Fruit fly (Drosophila melanogaster) whole organism, embryonic: ENCODE measurements around the gene Mrp5.

ENCODE experiments used
- Adf1 ChIP-seq: fragments of 200-800 bp; sonication (Bioruptor generic); IDR thresholded peaks from 2 replicates; pipeline ENCODE4 v1.3.6; 2022; ENCODE audit warnings: missing biosample characterization, missing genetic modification characterization
- Antp ChIP-seq: fragments of 200-800 bp; sonication (Bioruptor generic); optimal IDR thresholded peaks from 3 replicates; lab custom pipeline; 2016; ENCODE audit warnings: missing biosample characterization, missing genetic modification characterization
- Asciz ChIP-seq: fragments of 200-800 bp; sonication (Bioruptor generic); optimal IDR thresholded peaks from 2 replicates; lab custom pipeline; 2017; ENCODE audit warnings: missing biosample characterization, mild to moderate bottlenecking, missing genetic modification characterization, missing genetic modification reagents
- Awh ChIP-seq: fragments of 200-800 bp; sonication (Bioruptor generic); IDR thresholded peaks from 2 replicates; pipeline ENCODE4, ENCODE4 v1.3.6; 2022; ENCODE audit warnings: missing biosample characterization, missing genetic modification characterization
- Bdp1 ChIP-seq: fragments of 200-800 bp; sonication (Bioruptor generic); optimal IDR thresholded peaks from 3 replicates; lab custom pipeline; 2016; ENCODE audit warnings: missing biosample characterization, missing genetic modification characterization
- Blimp-1 ChIP-seq: fragments of 200-800 bp; sonication (Bioruptor generic); optimal IDR thresholded peaks from 3 replicates; lab custom pipeline; 2018; ENCODE audit warnings: missing biosample characterization, missing genetic modification characterization, mild to moderate bottlenecking, moderate library complexity, missing genetic modification reagents
- CG10979 ChIP-seq: fragments of 200-800 bp; sonication (Bioruptor generic); optimal IDR thresholded peaks from 2 replicates; lab custom pipeline; 2018; ENCODE audit warnings: missing biosample characterization, mild to moderate bottlenecking, missing genetic modification characterization, moderate library complexity
- CG12769 ChIP-seq: fragments of 200-800 bp; sonication (Bioruptor generic); optimal IDR thresholded peaks from 2 replicates; lab custom pipeline; 2019; ENCODE audit warnings: missing biosample characterization, mild to moderate bottlenecking, missing genetic modification characterization, moderate library complexity
- CG13775 ChIP-seq: fragments of 200-800 bp; sonication (Bioruptor generic); optimal IDR thresholded peaks from 3 replicates; lab custom pipeline; 2017; ENCODE audit warnings: missing biosample characterization, mild to moderate bottlenecking, missing genetic modification characterization
- CG14667 ChIP-seq: fragments of 200-800 bp; sonication (Bioruptor generic); IDR thresholded peaks from 2 replicates; pipeline ENCODE4 v1.3.6; 2022; ENCODE audit warnings: missing biosample characterization, missing genetic modification characterization
- CG16813 ChIP-seq: fragments of 200-800 bp; sonication (Bioruptor generic); IDR thresholded peaks from 3 replicates; pipeline ENCODE4 v1.3.6; 2022; ENCODE audit warnings: missing biosample characterization, missing genetic modification characterization; ENCODE audit not compliant: partially characterized antibody
- CG17361 ChIP-seq: fragments of 200-800 bp; sonication (Bioruptor generic); IDR thresholded peaks from 3 replicates; pipeline ENCODE4 v1.3.6; 2022; ENCODE audit warnings: missing biosample characterization, missing genetic modification characterization
- CG17385 ChIP-seq: fragments of 200-800 bp; sonication (Bioruptor generic); optimal IDR thresholded peaks from 3 replicates; lab custom pipeline; 2018; ENCODE audit warnings: missing biosample characterization, mild to moderate bottlenecking, missing genetic modification characterization
- CG30403 ChIP-seq: fragments of 200-800 bp; sonication (Bioruptor generic); optimal IDR thresholded peaks from 3 replicates; lab custom pipeline; 2016; ENCODE audit warnings: missing biosample characterization, missing genetic modification characterization
- CG31388 ChIP-seq: fragments of 200-800 bp; sonication (Bioruptor generic); optimal IDR thresholded peaks from 2 replicates; lab custom pipeline; 2016; ENCODE audit warnings: missing biosample characterization, missing genetic modification characterization
- CG3726 ChIP-seq: fragments of 200-800 bp; sonication (Bioruptor generic); IDR thresholded peaks from 3 replicates; pipeline ENCODE4, ENCODE4 v1.3.6; 2022; ENCODE audit warnings: missing biosample characterization, missing genetic modification characterization
- CG4404 ChIP-seq: fragments of 200-800 bp; sonication (Bioruptor generic); IDR thresholded peaks from 2 replicates; pipeline ENCODE4 v1.3.6; 2022; ENCODE audit warnings: missing biosample characterization, missing genetic modification characterization
- CG4424 ChIP-seq: fragments of 200-800 bp; sonication (Bioruptor generic); optimal IDR thresholded peaks from 3 replicates; lab custom pipeline; 2016; ENCODE audit warnings: missing biosample characterization, missing genetic modification characterization
- CG4730 ChIP-seq: fragments of 200-800 bp; sonication (Bioruptor generic); IDR thresholded peaks from 2 replicates; pipeline ENCODE4 v1.3.6; 2022; ENCODE audit warnings: missing biosample characterization, missing genetic modification characterization
- CG6765 ChIP-seq: fragments of 200-800 bp; sonication (Bioruptor generic); optimal IDR thresholded peaks from 3 replicates; lab custom pipeline; 2017; ENCODE audit warnings: missing biosample characterization, mild to moderate bottlenecking, missing genetic modification characterization
- CG7372 ChIP-seq: fragments of 200-800 bp; sonication (Bioruptor generic); IDR thresholded peaks from 2 replicates; pipeline ENCODE4 v1.3.6; 2022; ENCODE audit warnings: missing biosample characterization, missing genetic modification characterization
- CG8944 ChIP-seq: fragments of 200-800 bp; sonication (Bioruptor generic); optimal IDR thresholded peaks from 3 replicates; lab custom pipeline; 2016; ENCODE audit warnings: missing biosample characterization, missing genetic modification characterization
- CHES-1-like ChIP-seq: fragments of 200-800 bp; sonication (Bioruptor generic); optimal IDR thresholded peaks from 2 replicates; lab custom pipeline; 2016; ENCODE audit warnings: missing biosample characterization, missing genetic modification characterization
- CoRest ChIP-seq: fragments of 200-800 bp; sonication (Bioruptor generic); optimal IDR thresholded peaks from 3 replicates; lab custom pipeline; 2018; ENCODE audit warnings: missing biosample characterization, mild to moderate bottlenecking, missing genetic modification characterization, moderate library complexity
- Doc3 ChIP-seq: fragments of 200-800 bp; sonication (Bioruptor generic); IDR thresholded peaks from 3 replicates; pipeline ENCODE4 v1.3.6; 2022; ENCODE audit warnings: missing biosample characterization, missing genetic modification characterization; ENCODE audit not compliant: partially characterized antibody
- Hand ChIP-seq: fragments of 200-800 bp; sonication (Bioruptor generic); optimal IDR thresholded peaks from 2 replicates; lab custom pipeline; 2017; ENCODE audit warnings: mild to moderate bottlenecking, missing biosample characterization, missing genetic modification reagents, missing genetic modification characterization
- Hmr ChIP-seq: fragments of 200-800 bp; sonication (Bioruptor generic); optimal IDR thresholded peaks from 3 replicates; lab custom pipeline; 2017; ENCODE audit warnings: mild to moderate bottlenecking, missing biosample characterization, missing genetic modification reagents, missing genetic modification characterization
- Lpt ChIP-seq: fragments of >200 bp; optimal IDR thresholded peaks from 2 replicates; lab custom pipeline; 2018; ENCODE audit warnings: missing biosample characterization, missing genetic modification characterization
- Med ChIP-seq: fragments of 200-800 bp; sonication (Bioruptor generic); peaks from one replicate; lab custom pipeline; 2016; ENCODE audit warnings: missing biosample characterization, missing genetic modification characterization, mild to moderate bottlenecking, inconsistent platforms, moderate library complexity
- Pdp1 ChIP-seq, 2 experiments: fragments of 200-800 bp; sonication (Bioruptor generic); optimal IDR thresholded peaks; 3 replicates each; lab custom pipeline; 2016; ENCODE audit warnings: missing biosample characterization in 2 of 2, missing genetic modification characterization in 2 of 2, mild to moderate bottlenecking in 1 of 2, moderate library complexity in 1 of 2
- Ssrp ChIP-seq: fragments of 200-800 bp; sonication (Bioruptor generic); optimal IDR thresholded peaks from 2 replicates; lab custom pipeline; 2018; ENCODE audit warnings: missing biosample characterization, mild to moderate bottlenecking, missing genetic modification characterization, moderate library complexity
- cad ChIP-seq: fragments of >200 bp; optimal IDR thresholded peaks from 2 replicates; lab custom pipeline; 2017; ENCODE audit warnings: missing biosample characterization, missing genetic modification characterization
- cg ChIP-seq: fragments of 200-800 bp; sonication (Bioruptor generic); optimal IDR thresholded peaks from 3 replicates; lab custom pipeline; 2019; ENCODE audit warnings: missing biosample characterization, mild to moderate bottlenecking, missing genetic modification characterization, moderate library complexity
- ci ChIP-seq: fragments of 200-800 bp; sonication (Bioruptor generic); IDR thresholded peaks from 3 replicates; pipeline ENCODE4 v1.3.6; 2022; ENCODE audit warnings: missing biosample characterization, missing genetic modification characterization
- danr ChIP-seq: fragments of 200-800 bp; sonication (Bioruptor generic); IDR thresholded peaks from 2 replicates; pipeline ENCODE4 v1.3.6; 2022; ENCODE audit warnings: missing biosample characterization, missing genetic modification characterization
- hbn ChIP-seq: fragments of 200-800 bp; sonication (Bioruptor generic); IDR thresholded peaks from 2 replicates; pipeline ENCODE4 v1.3.6; 2022; ENCODE audit warnings: missing biosample characterization, missing genetic modification characterization; ENCODE audit not compliant: partially characterized antibody
- lab ChIP-seq: fragments of 200-800 bp; sonication (Bioruptor generic); optimal IDR thresholded peaks from 3 replicates; lab custom pipeline; 2017; ENCODE audit warnings: missing biosample characterization, missing genetic modification characterization, mild to moderate bottlenecking, moderate library complexity, missing genetic modification reagents
- mirr ChIP-seq: fragments of 200-800 bp; sonication (Bioruptor generic); optimal IDR thresholded peaks from 3 replicates; lab custom pipeline; 2018; ENCODE audit warnings: missing biosample characterization, mild to moderate bottlenecking, missing genetic modification characterization
- onecut ChIP-seq: fragments of 200-800 bp; sonication (Bioruptor generic); IDR thresholded peaks from 2 replicates; pipeline ENCODE4 v1.3.6; 2022; ENCODE audit warnings: missing biosample characterization, missing genetic modification characterization
- org-1 ChIP-seq: fragments of 200-800 bp; sonication (Bioruptor generic); optimal IDR thresholded peaks from 2 replicates; lab custom pipeline; 2017; ENCODE audit warnings: missing biosample characterization, missing genetic modification characterization
- otp ChIP-seq: fragments of 200-800 bp; sonication (Bioruptor generic); IDR thresholded peaks from 3 replicates; pipeline ENCODE4, ENCODE4 v1.3.6; 2022; ENCODE audit warnings: missing biosample characterization, missing genetic modification characterization
- sc ChIP-seq, 3 experiments: fragments of >200 bp in 2 of 3; fragments of 200-800 bp in 1 of 3; sonication (Bioruptor generic) in 1 of 3; optimal IDR thresholded peaks; 2 replicates in 2 of 3; 3 replicates in 1 of 3; lab custom pipeline; 2017; ENCODE audit warnings: mild to moderate bottlenecking in 1 of 3, missing biosample characterization in 1 of 3, missing genetic modification characterization in 1 of 3, missing genetic modification reagents in 1 of 3
- sqz ChIP-seq: fragments of 200-800 bp; sonication (Bioruptor generic); optimal IDR thresholded peaks from 3 replicates; lab custom pipeline; 2018; ENCODE audit warnings: missing biosample characterization, mild to moderate bottlenecking, missing genetic modification characterization
- tio ChIP-seq: fragments of 200-800 bp; sonication (Bioruptor generic); optimal IDR thresholded peaks from 2 replicates; lab custom pipeline; 2017; ENCODE audit warnings: missing biosample characterization, missing genetic modification characterization, inconsistent platforms
- unpg ChIP-seq: fragments of 200-800 bp; sonication (Bioruptor generic); optimal IDR thresholded peaks from 3 replicates; lab custom pipeline; 2018; ENCODE audit warnings: missing biosample characterization, mild to moderate bottlenecking, missing genetic modification characterization, moderate library complexity

Mrp5 gene

dm6 chr3R:19889603-19890187, 14.2 kb upstream of the Mrp5 start (continued):
- TF ChIP-seq Pdp1 (GFP tag; optimal IDR thresholded peaks at IDR 0.05; lab: Kevin White, UChicago): peak in 1 of 2 experiments; percentile 34
- no peak for TF ChIP-seq Doc3 (GFP tag; lab: Robert Waterston, UW)
- peak; percentile 38; the same call in 1 of the 2 replicates for TF ChIP-seq onecut (GFP tag; lab: Robert Waterston, UW)
- peak; percentile 48 for TF ChIP-seq tio (GFP tag; lab: Kevin White, UChicago)
- peak; percentile 74 for TF ChIP-seq unpg (GFP tag; lab: Kevin White, UChicago)
- no peak for TF ChIP-seq CHES-1-like (GFP tag; lab: Kevin White, UChicago)
- TF ChIP-seq CG31388: no peak
- TF ChIP-seq sqz (GFP tag; lab: Kevin White, UChicago): peak; percentile 47
- no peak for TF ChIP-seq CG14667 (GFP tag; lab: Robert Waterston, UW)

- TF ChIP-seq Med (GFP tag; lab: Kevin White, UChicago): peak; percentile 46
- peak; percentile 23 for TF ChIP-seq CG10979 (tag; lab: Kevin White, UChicago)
- TF ChIP-seq Lpt: no peak
- TF ChIP-seq Antp: no peak
- TF ChIP-seq CoRest (tag; lab: Kevin White, UChicago): no peak
- peak; percentile 94 for TF ChIP-seq CG7372 (GFP tag; lab: Robert Waterston, UW)
- TF ChIP-seq Hand (GFP tag; lab: Kevin White, UChicago): no peak
Measured at dm6 chr3R:19888156-19888784, 12.8 kb upstream of the Mrp5 start, which contains the start of gene ninaE. Gene ninaE (minus strand): TSS chr3R:19888206.

dm6 chr3R:19880431-19880939, 5.0 kb upstream of the Mrp5 start:
- TF ChIP-seq Blimp-1 (GFP tag; lab: Kevin White, UChicago) (peak; percentile 49), CG16813 (no peak), Hmr (GFP tag; lab: Kevin White, UChicago) (peak; percentile 61), CG17385 (GFP tag; lab: Kevin White, UChicago) (peak; percentile 73), hbn (GFP tag; lab: Robert Waterston, UW) (no peak), lab (GFP tag; lab: Kevin White, UChicago) (peak; percentile 78), CG4424 (GFP tag; lab: Kevin White, UChicago) (peak; percentile 21), CG30403 (peak; percentile 55), CG3726 (no peak), CG17361 (peak; percentile 63), Bdp1 (GFP tag; lab: Kevin White, UChicago) (peak; percentile 19), cad (GFP tag; lab: Kevin White, UChicago) (no peak), otp (no peak), Asciz (GFP tag; lab: Kevin White, UChicago) (peak; percentile 61), CG13775 (GFP tag; lab: Kevin White, UChicago) (peak; percentile 21), org-1 (peak; percentile 11), sc (optimal IDR thresholded peaks at IDR 0.05; lab: Kevin White, UChicago) (no peak), sc (GFP tag; optimal IDR thresholded peaks at IDR 0.05; lab: Kevin White, UChicago) (no peak), Adf1 (GFP tag; lab: Robert Waterston, UW) (peak; percentile 35; the same call in 1 of the 2 replicates), Awh (GFP tag; lab: Robert Waterston, UW) (0 out of 2 replicates have a peak, but pooled peaks have one; percentile 20), ci (GFP tag; lab: Robert Waterston, UW) (0 out of 3 replicates have a peak, but pooled peaks have one; percentile 29), CG12769 (tag; lab: Kevin White, UChicago) (peak; percentile 28), mirr (GFP tag; lab: Kevin White, UChicago) (peak; percentile 46), CG4730 (GFP tag; lab: Robert Waterston, UW) (no peak), cg (GFP tag; lab: Kevin White, UChicago) (peak; percentile 85), Ssrp (tag; lab: Kevin White, UChicago) (peak; percentile 38), danr (no peak), CG6765 (GFP tag; lab: Kevin White, UChicago) (peak; percentile 66), CG4404 (0 out of 2 replicates have a peak, but pooled peaks have one; percentile 16), CG8944 (peak; percentile 8)
